Fruit fly (Drosophila melanogaster) whole organism, embryonic: ENCODE measurements around the gene CG13675.

Source experiments
- C15 ChIP-seq: fragments of 200-800 bp; sonication (Bioruptor generic); IDR thresholded peaks from 3 replicates; pipeline ENCODE4 v1.3.6; 2022; ENCODE audit warnings: missing biosample characterization, missing genetic modification characterization
- CG11247 ChIP-seq: fragments of 200-800 bp; sonication (Bioruptor generic); IDR thresholded peaks from 2 replicates; pipeline ENCODE4 v1.3.6; 2022; ENCODE audit warnings: missing biosample characterization, missing genetic modification characterization
- CG3065 ChIP-seq: fragments of 200-800 bp; sonication (Bioruptor generic); optimal IDR thresholded peaks from 2 replicates; lab custom pipeline; 2016; ENCODE audit warnings: missing biosample characterization, missing genetic modification characterization
- CG4328 ChIP-seq: fragments of 200-800 bp; sonication (Bioruptor generic); optimal IDR thresholded peaks from 3 replicates; lab custom pipeline; 2017; ENCODE audit warnings: missing biosample characterization, missing genetic modification reagents, missing genetic modification characterization
- CG6813 ChIP-seq: fragments of 200-800 bp; sonication (Bioruptor generic); optimal IDR thresholded peaks from 2 replicates; lab custom pipeline; 2017; ENCODE audit warnings: missing biosample characterization, missing genetic modification characterization, mild to moderate bottlenecking, moderate library complexity, missing genetic modification reagents
- Hr78 ChIP-seq, 2 experiments: fragments of 200-800 bp in 1 of 2; fragments of >200 bp in 1 of 2; sonication (Bioruptor generic) in 1 of 2; optimal IDR thresholded peaks; 2 replicates each; lab custom pipeline; 2017 to 2019; ENCODE audit warnings: missing biosample characterization in 2 of 2, missing genetic modification characterization in 2 of 2, mild to moderate bottlenecking in 1 of 2, moderate library complexity in 1 of 2
- NC2α ChIP-seq: fragments of 200-800 bp; sonication (Bioruptor generic); optimal IDR thresholded peaks from 2 replicates; lab custom pipeline; 2016; ENCODE audit warnings: missing biosample characterization, missing genetic modification characterization
- fru ChIP-seq: fragments of >200 bp; optimal IDR thresholded peaks from 2 replicates; lab custom pipeline; 2017
- h ChIP-seq: fragments of >200 bp; optimal IDR thresholded peaks from 2 replicates; lab custom pipeline; 2017
- lola ChIP-seq, 3 experiments: fragments of >200 bp in 2 of 3; fragments of 200-800 bp in 1 of 3; sonication (Bioruptor generic) in 1 of 3; optimal IDR thresholded peaks; 2 replicates each; lab custom pipeline; 2017 to 2019; ENCODE audit warnings: missing biosample characterization in 3 of 3, missing genetic modification characterization in 3 of 3, mild to moderate bottlenecking in 1 of 3, moderate library complexity in 1 of 3
- rib ChIP-seq: fragments of 200-800 bp; sonication (Bioruptor generic); IDR thresholded peaks from 2 replicates; pipeline ENCODE4 v1.3.6; 2022; ENCODE audit warnings: missing biosample characterization, missing genetic modification characterization
- sens ChIP-seq: fragments of 200-800 bp; sonication (Bioruptor generic); peaks from one replicate; lab custom pipeline; 2016; ENCODE audit warnings: missing biosample characterization, missing genetic modification characterization

dm6 chr3L:8158715-8159380 lies 6.5 kb downstream of the CG13675 start, which contains the start of gene CG42445:
- TF ChIP-seq rib = no peak
- TF ChIP-seq lola (GFP tag; optimal IDR thresholded peaks at IDR 0.05; lab: Kevin White, UChicago) = no peak
- TF ChIP-seq CG6813 = no peak
- TF ChIP-seq CG4328 (GFP tag; lab: Kevin White, UChicago) = no peak
- no peak for TF ChIP-seq C15 (GFP tag; lab: Robert Waterston, UW)
- TF ChIP-seq h (lab: Kevin White, UChicago) = no peak
- no peak for TF ChIP-seq Hr78 (GFP tag; optimal IDR thresholded peaks at IDR 0.05; lab: Kevin White, UChicago)
- TF ChIP-seq NC2α = no peak
- no peak for TF ChIP-seq fru (lab: Kevin White, UChicago)
- TF ChIP-seq CG11247 (GFP tag; lab: Robert Waterston, UW) = no peak
- no peak for TF ChIP-seq sens (GFP tag; lab: Kevin White, UChicago)
- TF ChIP-seq CG3065 (GFP tag; lab: Kevin White, UChicago) = no peak
